Worm (Caenorhabditis elegans): Measurements from ENCODE around the gene srw-100.

ce11 chrV:1760682-1761081, 49.7 kb downstream of the srw-100 start, which contains the start of gene clec-205:
- no peak for TF ChIP-seq nhr-11 (tag; optimal IDR thresholded peaks at IDR 0.05)
- no peak for TF ChIP-seq nhr-77 (tag; optimal IDR thresholded peaks at IDR 0.05)
- TF ChIP-seq lin-13 (GFP tag; optimal IDR thresholded peaks at IDR 0.05), result no peak

Measured in whole organism, L1 larva.